Worm (Caenorhabditis elegans): ENCODE measurements around the gene psf-1.

- no peak for TF ChIP-seq F23B12.7 (tag; optimal IDR thresholded peaks at IDR 0.05; ENCODE audit: insufficient read depth)
- TF ChIP-seq sptf-2 (GFP tag; optimal IDR thresholded peaks at IDR 0.05), result no peak
- no peak for TF ChIP-seq F22D6.2 (tag; optimal IDR thresholded peaks at IDR 0.05)
- no peak for TF ChIP-seq unc-130 (GFP tag; optimal IDR thresholded peaks at IDR 0.05)
- no peak for TF ChIP-seq ztf-26 (tag; optimal IDR thresholded peaks at IDR 0.05)
- no peak for TF ChIP-seq attf-5 (GFP tag; optimal IDR thresholded peaks at IDR 0.05)
- no peak for TF ChIP-seq Y53G8AR.9 (GFP tag; conservative IDR thresholded peaks at IDR 0.05)
- TF ChIP-seq aptf-3 (GFP tag; IDR thresholded peaks at IDR 0.05), result no peak
- no peak for TF ChIP-seq F55B11.4 (tag; optimal IDR thresholded peaks at IDR 0.05; ENCODE audit: borderline replicate concordance, insufficient read depth)
- no peak for TF ChIP-seq sea-2 (GFP tag; IDR thresholded peaks at IDR 0.05)
- no peak for TF ChIP-seq ama-1 (optimal IDR thresholded peaks at IDR 0.05)
- no peak for TF ChIP-seq ama-1 (GFP tag; optimal IDR thresholded peaks at IDR 0.05)
- TF ChIP-seq egl-44 (GFP tag; IDR thresholded peaks at IDR 0.05), result no peak
- no peak for TF ChIP-seq pha-4 (tag; optimal IDR thresholded peaks at IDR 0.05)
Observed at ce11 chrII:9986635-9987575, 18.4 kb downstream of the psf-1 start.
